Fruit fly (Drosophila melanogaster) whole organism, embryonic: ENCODE results near the gene CG9389.

ENCODE experiments used
- BtbVII ChIP-seq: fragments of 200-800 bp; sonication (Bioruptor generic); optimal IDR thresholded peaks from 3 replicates; lab custom pipeline; 2017; ENCODE audit warnings: missing biosample characterization, mild to moderate bottlenecking, missing genetic modification characterization
- Bteb2 ChIP-seq: fragments of 200-800 bp; sonication (Bioruptor generic); optimal IDR thresholded peaks from 2 replicates; lab custom pipeline; 2016; ENCODE audit warnings: missing biosample characterization, missing genetic modification characterization
- CG1024 ChIP-seq: fragments of 200-800 bp; sonication (Bioruptor generic); IDR thresholded peaks from 2 replicates; pipeline ENCODE4 v1.3.6; 2022; ENCODE audit warnings: missing biosample characterization, missing genetic modification characterization
- CG10431 ChIP-seq: fragments of 200-800 bp; sonication (Bioruptor generic); optimal IDR thresholded peaks from 3 replicates; lab custom pipeline; 2018; ENCODE audit warnings: missing biosample characterization, mild to moderate bottlenecking, missing genetic modification characterization
- CG11696 ChIP-seq: fragments of 200-800 bp; sonication (Bioruptor generic); IDR thresholded peaks from 2 replicates; pipeline ENCODE4 v1.3.6; 2022; ENCODE audit warnings: missing biosample characterization, missing genetic modification characterization
- CG11723 ChIP-seq: fragments of 200-800 bp; sonication (Bioruptor generic); optimal IDR thresholded peaks from 2 replicates; lab custom pipeline; 2017; ENCODE audit warnings: missing biosample characterization, mild to moderate bottlenecking, missing genetic modification characterization
- CG15601 ChIP-seq: fragments of 200-800 bp; sonication (Bioruptor generic); optimal IDR thresholded peaks from 3 replicates; lab custom pipeline; 2019; ENCODE audit warnings: missing biosample characterization, mild to moderate bottlenecking, missing genetic modification characterization, moderate library complexity
- CG17612 ChIP-seq: fragments of 200-800 bp; sonication (Bioruptor generic); IDR thresholded peaks from 2 replicates; pipeline ENCODE4 v1.3.6; 2022; ENCODE audit warnings: missing biosample characterization, missing genetic modification characterization
- CG18619 ChIP-seq: fragments of 200-800 bp; sonication (Bioruptor generic); optimal IDR thresholded peaks from 3 replicates; lab custom pipeline; 2017; ENCODE audit warnings: missing biosample characterization, mild to moderate bottlenecking, missing genetic modification characterization
- CG32767 ChIP-seq: fragments of 200-800 bp; sonication (Bioruptor generic); IDR thresholded peaks from 2 replicates; pipeline ENCODE4 v1.3.6; 2022; ENCODE audit warnings: missing biosample characterization, missing genetic modification characterization
- CG34376 ChIP-seq: fragments of 200-800 bp; sonication (Bioruptor generic); optimal IDR thresholded peaks from 2 replicates; lab custom pipeline; 2018; ENCODE audit warnings: missing biosample characterization, mild to moderate bottlenecking, missing genetic modification characterization
- CG3995 ChIP-seq: fragments of 200-800 bp; sonication (Bioruptor generic); optimal IDR thresholded peaks from 3 replicates; lab custom pipeline; 2016; ENCODE audit warnings: missing biosample characterization, missing genetic modification characterization
- CG5245 ChIP-seq: fragments of 200-800 bp; sonication (Bioruptor generic); optimal IDR thresholded peaks from 3 replicates; lab custom pipeline; 2016; ENCODE audit warnings: missing biosample characterization, missing genetic modification characterization
- CG6272 ChIP-seq: fragments of 200-800 bp; sonication (Bioruptor generic); IDR thresholded peaks from 2 replicates; pipeline ENCODE4 v1.3.6; 2022; ENCODE audit warnings: missing biosample characterization, missing genetic modification characterization
- CG6765 ChIP-seq: fragments of 200-800 bp; sonication (Bioruptor generic); optimal IDR thresholded peaks from 3 replicates; lab custom pipeline; 2017; ENCODE audit warnings: missing biosample characterization, mild to moderate bottlenecking, missing genetic modification characterization
- CG7786 ChIP-seq: fragments of 200-800 bp; sonication (Bioruptor generic); optimal IDR thresholded peaks from 2 replicates; lab custom pipeline; 2016; ENCODE audit warnings: missing biosample characterization, missing genetic modification characterization
- CG7928 ChIP-seq: fragments of 200-800 bp; sonication (Bioruptor generic); optimal IDR thresholded peaks from 2 replicates; lab custom pipeline; 2017; ENCODE audit warnings: missing biosample characterization, mild to moderate bottlenecking, missing genetic modification characterization
- CG8290 ChIP-seq, 3 experiments: fragments of 200-800 bp; sonication (Bioruptor generic); optimal IDR thresholded peaks; 2 replicates each; lab custom pipeline; 2016 to 2019; ENCODE audit warnings: missing biosample characterization in 3 of 3, missing genetic modification characterization in 3 of 3, mild to moderate bottlenecking in 2 of 3, moderate library complexity in 1 of 3
- CG9609 ChIP-seq: fragments of 200-800 bp; sonication (Bioruptor generic); optimal IDR thresholded peaks from 3 replicates; lab custom pipeline; 2016; ENCODE audit warnings: missing biosample characterization, missing genetic modification characterization
- CG9797 ChIP-seq: fragments of 200-800 bp; sonication (Bioruptor generic); optimal IDR thresholded peaks from 3 replicates; lab custom pipeline; 2018; ENCODE audit warnings: missing biosample characterization, mild to moderate bottlenecking, missing genetic modification characterization
- Chrac-16 ChIP-seq: fragments of 200-800 bp; sonication (Bioruptor generic); optimal IDR thresholded peaks from 3 replicates; lab custom pipeline; 2016; ENCODE audit warnings: missing biosample characterization, missing genetic modification characterization
- D ChIP-seq, 2 experiments: fragments of 200-800 bp in 1 of 2; fragments of >200 bp in 1 of 2; sonication (Bioruptor generic) in 1 of 2; optimal IDR thresholded peaks; 2 replicates in 1 of 2; 3 replicates in 1 of 2; lab custom pipeline; 2017; ENCODE audit warnings: mild to moderate bottlenecking in 1 of 2, missing biosample characterization in 1 of 2, missing genetic modification characterization in 1 of 2, missing genetic modification reagents in 1 of 2
- GATAe ChIP-seq: fragments of 200-800 bp; sonication (Bioruptor generic); conservative IDR thresholded peaks from 2 replicates; pipeline ENCODE4 v1.3.6; 2022; ENCODE audit warnings: missing biosample characterization, missing genetic modification characterization
- Hey ChIP-seq: fragments of 200-800 bp; sonication (Bioruptor generic); optimal IDR thresholded peaks from 3 replicates; lab custom pipeline; 2018; ENCODE audit warnings: missing biosample characterization, mild to moderate bottlenecking, missing genetic modification characterization
- HmgZ ChIP-seq: fragments of 200-800 bp; sonication (Bioruptor generic); optimal IDR thresholded peaks from 2 replicates; lab custom pipeline; 2018; ENCODE audit warnings: missing biosample characterization, mild to moderate bottlenecking, missing genetic modification characterization
- Med ChIP-seq: fragments of 200-800 bp; sonication (Bioruptor generic); peaks from one replicate; lab custom pipeline; 2016; ENCODE audit warnings: missing biosample characterization, missing genetic modification characterization, mild to moderate bottlenecking, inconsistent platforms, moderate library complexity
- PHDP ChIP-seq: fragments of 200-800 bp; sonication (Bioruptor generic); optimal IDR thresholded peaks from 3 replicates; lab custom pipeline; 2018; ENCODE audit warnings: missing biosample characterization, mild to moderate bottlenecking, missing genetic modification characterization, moderate library complexity
- Pdp1 ChIP-seq, 2 experiments: fragments of 200-800 bp; sonication (Bioruptor generic); optimal IDR thresholded peaks; 3 replicates each; lab custom pipeline; 2016; ENCODE audit warnings: missing biosample characterization in 2 of 2, missing genetic modification characterization in 2 of 2, mild to moderate bottlenecking in 1 of 2, moderate library complexity in 1 of 2
- Poxn ChIP-seq: fragments of 200-800 bp; sonication (Bioruptor generic); IDR thresholded peaks from 2 replicates; pipeline ENCODE4 v1.3.6; 2022; ENCODE audit warnings: missing biosample characterization, missing genetic modification characterization
- Ptx1 ChIP-seq: fragments of 200-800 bp; sonication (Bioruptor generic); IDR thresholded peaks from 2 replicates; pipeline ENCODE4 v1.3.6; 2022; ENCODE audit warnings: missing biosample characterization, missing genetic modification characterization
- Sox100B ChIP-seq: fragments of 200-800 bp; sonication (Bioruptor generic); optimal IDR thresholded peaks from 3 replicates; lab custom pipeline; 2018; ENCODE audit warnings: missing biosample characterization, mild to moderate bottlenecking, missing genetic modification characterization
- ci ChIP-seq: fragments of 200-800 bp; sonication (Bioruptor generic); IDR thresholded peaks from 3 replicates; pipeline ENCODE4 v1.3.6; 2022; ENCODE audit warnings: missing biosample characterization, missing genetic modification characterization
- cwo ChIP-seq: fragments of 200-800 bp; sonication (Bioruptor generic); optimal IDR thresholded peaks from 3 replicates; lab custom pipeline; 2017; ENCODE audit warnings: missing biosample characterization, missing genetic modification characterization, mild to moderate bottlenecking, moderate library complexity, missing genetic modification reagents
- exex ChIP-seq: fragments of 200-800 bp; sonication (Bioruptor generic); optimal IDR thresholded peaks from 4 replicates; lab custom pipeline; 2018; ENCODE audit warnings: missing biosample characterization, mild to moderate bottlenecking, missing genetic modification characterization, moderate library complexity
- eyg ChIP-seq: fragments of 200-800 bp; sonication (Bioruptor generic); optimal IDR thresholded peaks from 3 replicates; lab custom pipeline; 2016; ENCODE audit warnings: missing biosample characterization, missing genetic modification characterization
- fd3F ChIP-seq: fragments of 200-800 bp; sonication (Bioruptor generic); optimal IDR thresholded peaks from 2 replicates; lab custom pipeline; 2018; ENCODE audit warnings: missing biosample characterization, mild to moderate bottlenecking, missing genetic modification characterization, moderate library complexity
- gsb ChIP-seq: fragments of 200-800 bp; sonication (Bioruptor generic); IDR thresholded peaks from 2 replicates; pipeline ENCODE4 v1.3.6; 2022; ENCODE audit warnings: missing biosample characterization, missing genetic modification characterization
- her ChIP-seq: fragments of 200-800 bp; sonication (Bioruptor generic); optimal IDR thresholded peaks from 2 replicates; lab custom pipeline; 2016; ENCODE audit warnings: missing biosample characterization, missing genetic modification characterization
- jigr1 ChIP-seq: fragments of 200-800 bp; sonication (Bioruptor generic); IDR thresholded peaks from 3 replicates; pipeline ENCODE4 v1.3.6; 2022; ENCODE audit warnings: missing biosample characterization, missing genetic modification characterization
- lbe ChIP-seq: fragments of 200-800 bp; sonication (Bioruptor generic); optimal IDR thresholded peaks from 2 replicates; lab custom pipeline; 2016; ENCODE audit warnings: missing biosample characterization, mild to moderate bottlenecking, missing genetic modification characterization
- pan ChIP-seq, 4 experiments: fragments of >200 bp in 3 of 4; fragments of 200-800 bp in 1 of 4; sonication (Bioruptor generic) in 1 of 4; optimal IDR thresholded peaks in 3 of 4; IDR thresholded peaks in 1 of 4; 2 replicates each; pipeline versions ENCODE4 v1.3.6 to Lab custom; 2017 to 2022; ENCODE audit warnings: missing biosample characterization in 2 of 4, missing genetic modification characterization in 2 of 4, mixed read lengths in 1 of 4
- sd ChIP-seq: fragments of 200-800 bp; sonication (Bioruptor generic); optimal IDR thresholded peaks from 3 replicates; lab custom pipeline; 2018; ENCODE audit warnings: missing biosample characterization, mild to moderate bottlenecking, missing genetic modification characterization, moderate library complexity
- seq ChIP-seq: fragments of 200-800 bp; sonication (Bioruptor generic); IDR thresholded peaks from 2 replicates; pipeline ENCODE4 v1.3.6; 2022; ENCODE audit warnings: missing biosample characterization, missing genetic modification characterization
- tup ChIP-seq: fragments of 200-800 bp; sonication (Bioruptor generic); optimal IDR thresholded peaks from 2 replicates; lab custom pipeline; 2016; ENCODE audit warnings: missing biosample characterization, mild to moderate bottlenecking, missing genetic modification characterization, moderate library complexity
- tx ChIP-seq: fragments of 200-800 bp; sonication (Bioruptor generic); optimal IDR thresholded peaks from 2 replicates; lab custom pipeline; 2016; ENCODE audit warnings: missing biosample characterization, missing genetic modification characterization
- unc-4 ChIP-seq: fragments of 200-800 bp; sonication (Bioruptor generic); IDR thresholded peaks from 2 replicates; pipeline ENCODE4 v1.3.6; 2022; ENCODE audit warnings: missing biosample characterization, missing genetic modification characterization; ENCODE audit not compliant: partially characterized antibody
- yki ChIP-seq: fragments of >200 bp; optimal IDR thresholded peaks from 3 replicates; lab custom pipeline; 2018
- zf30C ChIP-seq: fragments of 200-800 bp; sonication (Bioruptor generic); optimal IDR thresholded peaks from 3 replicates; lab custom pipeline; 2018; ENCODE audit warnings: missing biosample characterization, mild to moderate bottlenecking, missing genetic modification characterization

The CG9389 gene

DNA sequence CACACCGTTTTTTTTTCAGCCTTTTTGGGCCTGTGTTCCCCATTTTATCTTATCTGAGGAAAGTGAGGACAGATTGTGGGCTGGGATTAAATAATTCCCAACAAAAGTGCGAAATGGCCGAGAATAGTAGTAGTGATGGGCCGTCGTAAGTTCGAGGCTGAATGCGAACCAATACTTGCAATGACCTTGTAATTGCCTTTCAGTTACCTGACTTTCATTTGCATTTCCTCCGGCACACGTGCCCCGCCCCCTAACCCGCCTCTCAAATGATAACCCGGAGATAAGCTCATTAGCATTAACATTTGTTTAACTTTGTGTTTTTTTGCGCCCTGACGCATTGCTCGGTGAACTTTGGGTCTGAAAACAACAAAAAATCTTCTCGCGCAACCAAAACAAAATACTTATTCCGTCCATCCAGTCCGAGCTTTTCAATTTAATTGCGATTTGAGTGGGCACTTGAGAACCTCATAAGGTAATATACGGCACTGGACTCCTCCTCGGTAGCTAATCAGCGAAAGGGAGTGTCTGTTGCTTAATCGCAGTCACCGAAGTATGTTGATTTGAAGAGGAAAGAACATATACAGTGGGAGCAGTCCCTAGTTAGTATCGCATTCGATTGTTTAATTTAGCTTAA is 7.6 kb upstream of the CG9389 start (continued):
- TF ChIP-seq CG7928 (GFP tag; lab: Kevin White, UChicago) (no peak), jigr1 (GFP tag; lab: Robert Waterston, UW) (no peak), CG10431 (GFP tag; lab: Kevin White, UChicago) (no peak), tup (no peak), BtbVII (peak; percentile 19), sd (tag; lab: Kevin White, UChicago) (no peak), CG6765 (no peak), CG1024 (GFP tag; lab: Robert Waterston, UW) (no peak), CG9797 (GFP tag; lab: Kevin White, UChicago) (no peak), Sox100B (GFP tag; lab: Kevin White, UChicago) (no peak), unc-4 (GFP tag; lab: Robert Waterston, UW) (no peak), CG15601 (tag; lab: Kevin White, UChicago) (no peak), tx (GFP tag; lab: Kevin White, UChicago) (no peak), seq (0 out of 2 replicates have a peak, but pooled peaks have one; percentile 23), exex (tag; lab: Kevin White, UChicago) (peak; percentile 92), CG8290 (GFP tag; optimal IDR thresholded peaks at IDR 0.05; lab: Kevin White, UChicago) (no peak), CG8290 (tag; optimal IDR thresholded peaks at IDR 0.05; lab: Kevin White, UChicago) (no peak), ci (GFP tag; lab: Robert Waterston, UW) (no peak), PHDP (tag; lab: Kevin White, UChicago) (no peak), eyg (GFP tag; lab: Kevin White, UChicago) (no peak), CG11696 (GFP tag; lab: Robert Waterston, UW) (0 out of 2 replicates have a peak, but pooled peaks have one; percentile 12), CG6272 (GFP tag; lab: Robert Waterston, UW) (no peak), GATAe (peak; percentile 13; the same call in 1 of the 2 replicates), D (optimal IDR thresholded peaks at IDR 0.05; lab: Kevin White, UChicago) (no peak), D (GFP tag; optimal IDR thresholded peaks at IDR 0.05; lab: Kevin White, UChicago) (no peak), CG11723 (no peak), zf30C (no peak), CG7786 (GFP tag; lab: Kevin White, UChicago) (no peak), Med (GFP tag; lab: Kevin White, UChicago) (peak; percentile 69), CG3995 (GFP tag; lab: Kevin White, UChicago) (no peak), Hey (tag; lab: Kevin White, UChicago) (peak; percentile 18), her (GFP tag; lab: Kevin White, UChicago) (no peak), Bteb2 (no peak), yki (lab: Kevin White, UChicago) (no peak), fd3F (GFP tag; lab: Kevin White, UChicago) (no peak), CG9609 (GFP tag; lab: Kevin White, UChicago) (no peak), Chrac-16 (GFP tag; lab: Kevin White, UChicago) (no peak), HmgZ (tag; lab: Kevin White, UChicago) (no peak), CG17612 (GFP tag; lab: Robert Waterston, UW) (no peak), CG18619 (GFP tag; lab: Kevin White, UChicago) (no peak), cwo (peak; percentile 9), Poxn (GFP tag; lab: Robert Waterston, UW) (no peak), pan (optimal IDR thresholded peaks at IDR 0.05; lab: Kevin White, UChicago) (no peak), pan (GFP tag; optimal IDR thresholded peaks at IDR 0.05 in 1 of 2, IDR thresholded peaks at IDR 0.05 in 1 of 2) (peak in 1 of 2 experiments; percentile 17), Ptx1 (GFP tag; lab: Robert Waterston, UW) (no peak), CG34376 (GFP tag; lab: Kevin White, UChicago) (peak; percentile 41), lbe (GFP tag; lab: Kevin White, UChicago) (no peak), Pdp1 (GFP tag; optimal IDR thresholded peaks at IDR 0.05; lab: Kevin White, UChicago) (peak in 1 of 2 experiments; percentile 1), CG32767 (no peak), gsb (GFP tag; lab: Robert Waterston, UW) (no peak), CG5245 (GFP tag; lab: Kevin White, UChicago) (no peak)
